Fruit fly (Drosophila melanogaster): ENCODE data around the gene CG12241.

Gene CG12241

DNA sequence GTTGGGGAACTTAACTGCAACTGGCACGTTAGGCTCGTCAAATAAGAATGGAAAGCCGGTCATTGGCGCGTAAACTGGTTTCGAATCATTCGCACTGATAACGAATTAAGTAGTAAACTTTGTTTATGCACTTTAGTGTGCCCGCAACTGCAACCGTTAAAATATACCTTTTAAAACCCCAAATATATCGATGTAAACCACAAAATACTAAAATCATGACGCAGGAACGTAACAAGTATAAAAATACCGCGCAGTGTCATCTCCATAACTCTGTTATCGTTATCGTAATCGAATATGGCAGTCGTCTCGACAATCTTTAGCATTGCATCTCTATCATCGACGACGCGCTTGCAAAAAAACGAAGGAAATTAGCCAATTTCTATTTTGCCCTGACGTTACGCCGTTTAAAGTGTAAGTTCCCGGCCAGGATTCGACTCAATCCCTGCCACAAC lies 6.2 kb downstream of the CG12241 start, which contains the start of the genes CG31344 and Caf1-55:
CG31344 (minus strand) TSS at position 51 of the 452 bp plus-strand sequence.
Caf1-55 (plus strand) TSS at position 298 of the 452 bp plus-strand sequence.
- TF ChIP-seq cic (GFP tag; optimal IDR thresholded peaks at IDR 0.05): peak; percentile 35
- no peak for TF ChIP-seq tj (GFP tag; optimal IDR thresholded peaks at IDR 0.05)
- peak; percentile 6 for TF ChIP-seq CG11617 (GFP tag; optimal IDR thresholded peaks at IDR 0.05)
- TF ChIP-seq Mnt (GFP tag; optimal IDR thresholded peaks at IDR 0.05): peak; percentile 75
- no peak for TF ChIP-seq Clk (GFP tag; optimal IDR thresholded peaks at IDR 0.05)
- peak; percentile 83 for TF ChIP-seq bab1 (GFP tag; optimal IDR thresholded peaks at IDR 0.05)
- no peak for TF ChIP-seq Hr96 (GFP tag; optimal IDR thresholded peaks at IDR 0.05)
- no peak for TF ChIP-seq cnc (optimal IDR thresholded peaks at IDR 0.05)
- no peak for TF ChIP-seq CG5204 (GFP tag; optimal IDR thresholded peaks at IDR 0.05)
- no peak for TF ChIP-seq ovo (GFP tag; optimal IDR thresholded peaks at IDR 0.05)
- TF ChIP-seq CG7101 (tag; optimal IDR thresholded peaks at IDR 0.05): no peak
- no peak for TF ChIP-seq pad (GFP tag; optimal IDR thresholded peaks at IDR 0.05)
- peak; percentile 29 for TF ChIP-seq CG14711 (tag; optimal IDR thresholded peaks at IDR 0.05)
- TF ChIP-seq Crg-1 (GFP tag; optimal IDR thresholded peaks at IDR 0.05): no peak
- TF ChIP-seq CG12768 (GFP tag; optimal IDR thresholded peaks at IDR 0.05): no peak
- no peak for TF ChIP-seq CG33017 (tag; optimal IDR thresholded peaks at IDR 0.05)
- TF ChIP-seq CG1620 (GFP tag; optimal IDR thresholded peaks at IDR 0.05): no peak
- TF ChIP-seq toe (GFP tag; optimal IDR thresholded peaks at IDR 0.05): no peak

DNA sequence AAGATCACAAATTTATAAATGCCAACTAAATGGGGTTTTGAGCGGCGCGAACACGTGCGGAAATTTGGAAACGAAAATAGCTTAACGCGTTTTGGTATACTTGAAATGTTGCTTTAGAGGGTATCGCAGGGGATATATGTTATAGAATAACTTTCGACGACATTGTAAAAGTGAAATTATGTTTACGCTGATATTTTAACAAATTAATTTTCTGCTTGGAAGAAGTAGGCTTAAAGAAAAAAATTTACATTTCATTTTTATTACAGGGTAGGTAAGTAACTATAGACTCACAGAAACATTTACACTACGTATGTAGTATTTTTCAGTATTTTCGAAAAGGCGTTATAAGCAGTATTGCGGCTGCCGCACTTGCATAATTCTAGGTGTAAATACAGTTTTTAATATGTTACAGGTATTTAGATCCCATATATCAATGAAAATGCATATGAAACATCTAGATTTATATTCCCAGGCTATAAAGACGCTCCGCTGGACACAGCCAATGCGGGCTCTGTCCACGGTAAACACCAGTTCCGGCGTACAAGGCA lies 10.3 kb downstream of the CG12241 start, which contains the start of the genes Art3 and mRpS10:
Art3 (minus strand) TSS at position 80 of the 548 bp plus-strand sequence.
mRpS10 (plus strand) TSS at position 337 of the 548 bp plus-strand sequence.
- no peak for TF ChIP-seq cnc (optimal IDR thresholded peaks at IDR 0.05)
- TF ChIP-seq CG5204 (GFP tag; optimal IDR thresholded peaks at IDR 0.05): peak; percentile 100
- TF ChIP-seq cic (GFP tag; optimal IDR thresholded peaks at IDR 0.05): peak; percentile 89
- peak; percentile 100 for TF ChIP-seq CG7101 (tag; optimal IDR thresholded peaks at IDR 0.05)
- TF ChIP-seq CG33017 (tag; optimal IDR thresholded peaks at IDR 0.05): peak; percentile 100
- peak; percentile 96 for TF ChIP-seq pad (GFP tag; optimal IDR thresholded peaks at IDR 0.05)
- peak; percentile 99 for TF ChIP-seq Crg-1 (GFP tag; optimal IDR thresholded peaks at IDR 0.05)
- peak; percentile 99 for TF ChIP-seq CG1620 (GFP tag; optimal IDR thresholded peaks at IDR 0.05)
- peak; percentile 99 for TF ChIP-seq CG11617 (GFP tag; optimal IDR thresholded peaks at IDR 0.05)
- TF ChIP-seq kay (GFP tag; ENCODE audit: borderline replicate concordance): no peak
- peak; percentile 99 for TF ChIP-seq CG14711 (tag; optimal IDR thresholded peaks at IDR 0.05)
- TF ChIP-seq CG7045 (GFP tag; optimal IDR thresholded peaks at IDR 0.05): peak; percentile 100
- TF ChIP-seq Clk (GFP tag; optimal IDR thresholded peaks at IDR 0.05): peak; percentile 99
- peak; percentile 100 for TF ChIP-seq toe (GFP tag; optimal IDR thresholded peaks at IDR 0.05)
- peak; percentile 94 for TF ChIP-seq tj (GFP tag; optimal IDR thresholded peaks at IDR 0.05)
- TF ChIP-seq CG12768 (GFP tag; optimal IDR thresholded peaks at IDR 0.05): peak; percentile 100
- no peak for TF ChIP-seq Hr96 (GFP tag; optimal IDR thresholded peaks at IDR 0.05)
- TF ChIP-seq ovo (GFP tag; optimal IDR thresholded peaks at IDR 0.05): peak; percentile 98
- peak; percentile 100 for TF ChIP-seq bab1 (GFP tag; optimal IDR thresholded peaks at IDR 0.05)
- TF ChIP-seq Mnt (GFP tag; optimal IDR thresholded peaks at IDR 0.05): peak; percentile 99

DNA sequence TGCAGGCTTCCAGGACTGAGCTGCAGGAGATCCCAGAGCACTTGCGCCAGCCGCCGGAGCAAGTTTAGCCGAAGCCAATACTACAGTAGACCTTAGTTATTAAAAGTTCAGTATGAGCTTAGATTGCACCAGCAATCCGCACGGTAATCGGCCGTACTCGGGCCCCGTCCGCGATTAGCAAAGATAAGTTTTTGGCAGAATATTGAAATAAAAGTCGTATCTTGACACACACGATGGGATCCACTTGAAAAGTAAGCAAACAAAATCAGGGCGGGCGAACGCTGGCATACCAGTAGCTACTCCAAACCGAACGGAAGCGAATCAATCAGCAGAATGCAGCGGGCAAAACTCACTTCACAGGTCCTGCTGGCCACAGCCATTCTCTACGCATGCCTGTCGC lies 11.2 kb downstream of the CG12241 start, which contains the start of gene CG34316:
CG34316 (plus strand) TSS at position 301 of the 400 bp plus-strand sequence.
- TF ChIP-seq CG7101 (tag; optimal IDR thresholded peaks at IDR 0.05): no peak

DNA sequence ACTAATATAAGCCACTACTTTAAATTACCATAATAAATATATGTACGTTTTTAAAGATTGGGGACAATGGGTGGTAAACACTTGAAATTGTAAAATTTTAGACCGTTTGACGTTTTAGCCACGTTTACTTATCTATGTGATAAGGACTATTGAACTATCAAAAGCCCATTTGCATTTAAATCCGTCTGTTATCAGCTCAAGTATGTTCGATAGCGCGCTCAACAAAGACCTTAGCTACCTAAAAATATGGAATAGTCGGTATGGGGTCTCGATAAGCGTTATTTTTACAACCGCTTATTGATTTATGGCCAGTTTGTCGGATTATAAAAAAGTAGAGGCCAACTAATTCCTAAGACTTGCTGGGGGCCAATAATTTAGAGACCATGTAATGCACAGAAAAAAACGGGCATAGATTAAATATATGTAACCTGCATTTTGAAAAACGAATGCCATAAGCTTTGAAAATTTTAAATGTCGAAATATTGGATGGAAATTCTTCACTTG lies 12.6 kb downstream of the CG12241 start:
- TF ChIP-seq CG7045 (GFP tag; optimal IDR thresholded peaks at IDR 0.05) (no peak), CG14711 (tag; optimal IDR thresholded peaks at IDR 0.05) (no peak), tj (GFP tag; optimal IDR thresholded peaks at IDR 0.05) (no peak), cnc (optimal IDR thresholded peaks at IDR 0.05) (no peak), Crg-1 (GFP tag; optimal IDR thresholded peaks at IDR 0.05) (no peak), CG5204 (GFP tag; optimal IDR thresholded peaks at IDR 0.05) (no peak), CG12768 (GFP tag; optimal IDR thresholded peaks at IDR 0.05) (no peak), CG1620 (GFP tag; optimal IDR thresholded peaks at IDR 0.05) (no peak)

DNA sequence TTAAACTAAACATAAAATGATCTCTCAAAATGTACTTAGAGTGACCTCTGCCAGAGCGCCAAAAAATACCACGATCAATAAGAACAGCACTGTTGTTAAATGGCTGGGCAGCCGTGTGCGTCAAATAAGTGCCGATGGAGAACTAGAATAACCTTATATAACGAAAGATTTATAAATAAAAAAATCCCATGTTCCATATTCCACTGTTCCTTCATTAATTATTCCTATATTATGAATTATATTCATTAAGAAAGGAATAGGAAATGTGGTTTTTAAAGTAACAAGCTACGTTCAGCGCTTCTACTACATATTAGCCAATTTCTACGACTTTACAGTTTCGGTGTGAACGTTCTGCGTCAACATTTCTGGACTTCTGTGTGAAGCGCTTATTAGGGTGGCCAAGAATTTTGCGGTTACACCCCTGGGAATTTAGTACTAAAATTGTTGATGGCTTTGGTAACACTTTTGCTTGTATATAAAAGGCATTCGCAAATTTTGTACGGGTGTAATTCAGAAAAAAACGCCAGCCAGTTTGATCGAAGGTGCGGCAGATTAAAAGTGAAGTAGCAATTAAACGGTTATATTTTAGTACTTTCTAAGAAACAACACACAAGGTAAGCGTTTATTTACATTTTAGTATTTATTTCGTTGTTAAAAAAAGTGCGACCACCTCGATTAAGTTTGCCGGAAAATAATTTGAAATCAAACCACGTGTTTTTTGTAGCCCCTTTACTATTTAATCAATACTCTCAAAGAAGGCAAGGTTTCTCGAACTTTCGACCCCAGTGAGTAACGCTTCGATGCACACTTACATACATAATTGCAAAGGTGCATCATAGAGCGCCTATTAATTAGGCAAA lies 23.4 kb downstream of the CG12241 start, which contains the start of the genes tefu and Hsc70-4:
tefu (minus strand) TSS at position 51 of the 860 bp plus-strand sequence.
Hsc70-4 (plus strand) TSS at position 502 of the 860 bp plus-strand sequence.
- TF ChIP-seq CG33017 (tag; optimal IDR thresholded peaks at IDR 0.05) (peak; percentile 0), ovo (GFP tag; optimal IDR thresholded peaks at IDR 0.05) (peak; percentile 35), CG11617 (GFP tag; optimal IDR thresholded peaks at IDR 0.05) (peak; percentile 42), CG7045 (GFP tag; optimal IDR thresholded peaks at IDR 0.05) (peak; percentile 41), Mnt (GFP tag; optimal IDR thresholded peaks at IDR 0.05) (peak; percentile 93), Crg-1 (GFP tag; optimal IDR thresholded peaks at IDR 0.05) (no peak), pad (GFP tag; optimal IDR thresholded peaks at IDR 0.05) (peak; percentile 28), CG5204 (GFP tag; optimal IDR thresholded peaks at IDR 0.05) (peak; percentile 82), Clk (GFP tag; optimal IDR thresholded peaks at IDR 0.05) (peak; percentile 62), CG7101 (tag; optimal IDR thresholded peaks at IDR 0.05) (peak; percentile 55), CG1620 (GFP tag; optimal IDR thresholded peaks at IDR 0.05) (peak; percentile 53), CG12768 (GFP tag; optimal IDR thresholded peaks at IDR 0.05) (no peak), cnc (optimal IDR thresholded peaks at IDR 0.05) (no peak), kay (GFP tag; ENCODE audit: borderline replicate concordance) (no peak), toe (GFP tag; optimal IDR thresholded peaks at IDR 0.05) (peak; percentile 83), CG14711 (tag; optimal IDR thresholded peaks at IDR 0.05) (no peak), tj (GFP tag; optimal IDR thresholded peaks at IDR 0.05) (peak; percentile 52), Hr96 (GFP tag; optimal IDR thresholded peaks at IDR 0.05) (peak; percentile 51), cic (GFP tag; optimal IDR thresholded peaks at IDR 0.05) (peak; percentile 80), bab1 (GFP tag; optimal IDR thresholded peaks at IDR 0.05) (peak; percentile 69)

Data from whole organism, adult.